Fruit fly (Drosophila melanogaster): ENCODE measurements around the gene CG6345.

DNA sequence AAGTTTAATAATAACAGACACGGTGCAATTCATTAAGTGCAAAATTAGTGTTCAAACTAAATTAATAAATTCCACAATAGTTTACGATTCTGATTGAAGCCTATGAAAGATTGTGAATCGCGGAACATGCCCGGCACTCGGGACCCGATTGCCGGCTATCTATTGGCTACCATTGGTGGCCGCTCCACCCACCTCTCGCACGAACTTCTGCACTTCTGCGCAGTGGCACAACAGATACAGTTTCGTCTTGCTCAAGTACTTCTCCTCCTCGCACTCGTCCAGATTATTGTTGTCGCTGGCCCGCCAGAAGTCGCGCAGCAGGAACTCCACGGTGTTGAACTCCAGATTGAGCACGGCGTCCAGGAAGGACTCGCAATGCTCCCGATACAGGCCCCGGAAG, 51.6 kb downstream of the CG6345 start:
- TF ChIP-seq CG8478 (optimal IDR thresholded peaks at IDR 0.05) = no peak
- no peak for TF ChIP-seq usp (GFP tag; optimal IDR thresholded peaks at IDR 0.05)
- TF ChIP-seq psq (optimal IDR thresholded peaks at IDR 0.05) = no peak
- no peak for TF ChIP-seq EcR (GFP tag; optimal IDR thresholded peaks at IDR 0.05)
- no peak for TF ChIP-seq pan (optimal IDR thresholded peaks at IDR 0.05)
